Worm (Caenorhabditis elegans) whole organism, L1 larva: ENCODE measurements around the gene C34C6.10.
A peak's percentile ranks its signal among the peaks of the same experiment; 100 is the strongest.

Experiments used
- C34B4.2 ChIP-seq: sonication (generic microtip); optimal IDR thresholded peaks from 2 replicates; lab custom pipeline; 2017; ENCODE audit warnings: mild to moderate bottlenecking, missing genetic modification characterization, missing compliant biosample characterization
- F16B12.6 ChIP-seq: fragments of 150-350 bp; optimal IDR thresholded peaks from 2 replicates; lab custom pipeline; 2014; ENCODE audit warnings: missing biosample characterization, missing genetic modification characterization
- Y116A8C.19 ChIP-seq: sonication (generic microtip); optimal IDR thresholded peaks from 2 replicates; lab custom pipeline; 2016; ENCODE audit warnings: missing compliant biosample characterization, missing genetic modification characterization, borderline replicate concordance
- blmp-1 ChIP-seq: fragments of 150-350 bp; optimal IDR thresholded peaks from 2 replicates; lab custom pipeline; 2014; ENCODE audit warnings: missing biosample characterization, missing genetic modification characterization
- ceh-63 ChIP-seq: fragments of 200-800 bp; sonication (Bioruptor generic); optimal IDR thresholded peaks from 2 replicates; lab custom pipeline; 2018; ENCODE audit warnings: mild to moderate bottlenecking, missing genetic modification characterization, missing compliant biosample characterization
- ceh-8 ChIP-seq: fragments of 200-800 bp; sonication (Bioruptor generic); optimal IDR thresholded peaks from 2 replicates; lab custom pipeline; 2018; ENCODE audit warnings: mild to moderate bottlenecking, missing genetic modification characterization, moderate library complexity, missing compliant biosample characterization
- ceh-88 ChIP-seq: fragments of 200-800 bp; sonication (Bioruptor generic); IDR thresholded peaks from 2 replicates; pipeline ENCODE4 v1.3.6; 2022; ENCODE audit warnings: missing genetic modification characterization, missing compliant biosample characterization
- efl-1 ChIP-seq, 4 experiments: fragments of 150-350 bp; optimal IDR thresholded peaks in 3 of 4; peaks in 1 of 4; 1 replicate in 1 of 4; 2 replicates in 3 of 4; lab custom pipeline; 2014; ENCODE audit warnings: missing biosample characterization in 2 of 4, missing genetic modification characterization in 2 of 4, missing genetic modification reagents in 2 of 4
- efl-3 ChIP-seq: fragments of 200-800 bp; sonication (Bioruptor generic); optimal IDR thresholded peaks from 2 replicates; lab custom pipeline; 2018; ENCODE audit warnings: mild to moderate bottlenecking, missing genetic modification characterization, missing compliant biosample characterization
- egl-27 ChIP-seq, 2 experiments: fragments of 150-350 bp in 1 of 2; sonication (generic microtip); optimal IDR thresholded peaks; 3 replicates each; lab custom pipeline; 2017 to 2018; ENCODE audit warnings: missing biosample characterization in 2 of 2, missing genetic modification characterization in 2 of 2, missing genetic modification reagents in 2 of 2
- elt-3 ChIP-seq, 6 experiments: fragments of 150-350 bp in 1 of 6; sonication (generic microtip); optimal IDR thresholded peaks; 2 replicates each; lab custom pipeline; 2017 to 2018; ENCODE audit warnings: missing biosample characterization in 6 of 6, missing genetic modification characterization in 6 of 6, inconsistent platforms in 1 of 6
- ets-5 ChIP-seq: fragments of 200-800 bp; sonication (Bioruptor generic); IDR thresholded peaks from 2 replicates; pipeline ENCODE4 v1.3.6; 2022; ENCODE audit warnings: missing genetic modification characterization, missing compliant biosample characterization
- fkh-4 ChIP-seq: sonication (generic microtip); optimal IDR thresholded peaks from 2 replicates; lab custom pipeline; 2016; ENCODE audit warnings: missing compliant biosample characterization, missing genetic modification characterization, borderline replicate concordance
- fkh-8 ChIP-seq: sonication (generic microtip); optimal IDR thresholded peaks from 2 replicates; lab custom pipeline; 2016; ENCODE audit warnings: mild to moderate bottlenecking, missing genetic modification characterization, missing compliant biosample characterization
- grh-1 ChIP-seq: fragments of 200-800 bp; sonication (Bioruptor generic); IDR thresholded peaks from 2 replicates; pipeline ENCODE4 v1.3.6; 2022; ENCODE audit warnings: missing genetic modification reagents, missing genetic modification characterization, missing compliant biosample characterization
- hlh-17 ChIP-seq: fragments of 200-800 bp; sonication (Bioruptor generic); optimal IDR thresholded peaks from 2 replicates; lab custom pipeline; 2018; ENCODE audit warnings: missing genetic modification characterization, mild to moderate bottlenecking, missing compliant biosample characterization, moderate library complexity, borderline replicate concordance
- hpl-2 ChIP-seq: fragments of 150-350 bp; optimal IDR thresholded peaks from 2 replicates; lab custom pipeline; 2014; ENCODE audit warnings: missing biosample characterization, missing genetic modification reagents, missing genetic modification characterization
- isw-1 ChIP-seq: fragments of 200-800 bp; sonication (Bioruptor generic); IDR thresholded peaks from 2 replicates; pipeline ENCODE4 v1.3.6; 2022; ENCODE audit warnings: missing genetic modification characterization, missing compliant biosample characterization
- jun-1 ChIP-seq: fragments of 150-350 bp; optimal IDR thresholded peaks from 2 replicates; lab custom pipeline; 2014; ENCODE audit warnings: missing biosample characterization, missing genetic modification reagents, missing genetic modification characterization
- lin-14 ChIP-seq: fragments of 200-800 bp; sonication (Bioruptor generic); optimal IDR thresholded peaks from 2 replicates; lab custom pipeline; 2018; ENCODE audit warnings: mild to moderate bottlenecking, missing genetic modification characterization, moderate library complexity, missing compliant biosample characterization
- lin-35 ChIP-seq, 2 experiments: fragments of 150-350 bp; optimal IDR thresholded peaks; 2 replicates each; lab custom pipeline; 2014; ENCODE audit warnings: missing biosample characterization in 2 of 2, missing genetic modification characterization in 2 of 2, missing genetic modification reagents in 2 of 2
- lin-39 ChIP-seq: fragments of 150-350 bp; optimal IDR thresholded peaks from 2 replicates; lab custom pipeline; 2014; ENCODE audit warnings: missing biosample characterization, missing genetic modification reagents, missing genetic modification characterization
- mef-2 ChIP-seq: fragments of 150-350 bp; optimal IDR thresholded peaks from 2 replicates; lab custom pipeline; 2014; ENCODE audit warnings: missing biosample characterization, missing genetic modification characterization
- mep-1 ChIP-seq: fragments of 150-350 bp; optimal IDR thresholded peaks from 2 replicates; lab custom pipeline; 2014; ENCODE audit warnings: missing biosample characterization, missing genetic modification characterization
- nhr-11 ChIP-seq: fragments of 150-350 bp; optimal IDR thresholded peaks from 2 replicates; lab custom pipeline; 2014; ENCODE audit warnings: missing biosample characterization, missing genetic modification characterization
- nhr-12 ChIP-seq: sonication (generic microtip); optimal IDR thresholded peaks from 2 replicates; lab custom pipeline; 2017; ENCODE audit warnings: missing biosample characterization, missing genetic modification characterization
- nhr-19 ChIP-seq: fragments of 200-800 bp; sonication (Bioruptor generic); conservative IDR thresholded peaks from 2 replicates; pipeline ENCODE4 v1.3.6; 2022; ENCODE audit warnings: missing genetic modification characterization, missing compliant biosample characterization
- nhr-20 ChIP-seq: sonication (generic microtip); optimal IDR thresholded peaks from 2 replicates; lab custom pipeline; 2016; ENCODE audit warnings: mild to moderate bottlenecking, missing genetic modification characterization, missing compliant biosample characterization
- nhr-237 ChIP-seq: fragments of 150-350 bp; optimal IDR thresholded peaks from 2 replicates; lab custom pipeline; 2014; ENCODE audit warnings: missing biosample characterization, missing genetic modification characterization
- nhr-47 ChIP-seq: sonication (generic microtip); optimal IDR thresholded peaks from 2 replicates; lab custom pipeline; 2016; ENCODE audit warnings: mild to moderate bottlenecking, missing genetic modification characterization, moderate library complexity, missing compliant biosample characterization
- nhr-71 ChIP-seq: sonication (generic microtip); optimal IDR thresholded peaks from 2 replicates; lab custom pipeline; 2016; ENCODE audit warnings: mild to moderate bottlenecking, missing genetic modification characterization, moderate library complexity, missing compliant biosample characterization
- nhr-76 ChIP-seq: sonication (generic microtip); optimal IDR thresholded peaks from 2 replicates; lab custom pipeline; 2017; ENCODE audit warnings: missing biosample characterization, missing genetic modification characterization
- nhr-77 ChIP-seq: fragments of 150-350 bp; optimal IDR thresholded peaks from 2 replicates; lab custom pipeline; 2014; ENCODE audit warnings: missing biosample characterization, missing genetic modification characterization
- pqm-1 ChIP-seq: sonication (generic microtip); optimal IDR thresholded peaks from 3 replicates; lab custom pipeline; 2017; ENCODE audit warnings: missing biosample characterization, missing genetic modification characterization
- skn-1 ChIP-seq: fragments of 150-350 bp; optimal IDR thresholded peaks from 2 replicates; lab custom pipeline; 2014; ENCODE audit warnings: missing biosample characterization, missing genetic modification characterization
- snu-23 ChIP-seq: sonication (generic microtip); optimal IDR thresholded peaks from 2 replicates; lab custom pipeline; 2016; ENCODE audit warnings: missing genetic modification characterization, missing compliant biosample characterization
- sox-4 ChIP-seq: sonication (generic microtip); optimal IDR thresholded peaks from 2 replicates; lab custom pipeline; 2016; ENCODE audit warnings: missing genetic modification characterization, missing compliant biosample characterization
- sptf-1 ChIP-seq: fragments of 150-350 bp; optimal IDR thresholded peaks from 2 replicates; lab custom pipeline; 2014; ENCODE audit warnings: missing biosample characterization, missing genetic modification characterization
- unc-62 ChIP-seq: fragments of 150-350 bp; optimal IDR thresholded peaks from 2 replicates; lab custom pipeline; 2014; ENCODE audit warnings: missing biosample characterization, missing genetic modification reagents, missing genetic modification characterization
- unc-98 ChIP-seq: fragments of 200-800 bp; sonication (Bioruptor generic); IDR thresholded peaks from 2 replicates; pipeline ENCODE4 v1.3.6; 2022; ENCODE audit warnings: missing genetic modification characterization, missing compliant biosample characterization
- vab-15 ChIP-seq: sonication (generic microtip); optimal IDR thresholded peaks from 2 replicates; lab custom pipeline; 2017; ENCODE audit warnings: missing genotype, mild to moderate bottlenecking, missing genetic modification characterization, missing compliant biosample characterization
- xbp-1 ChIP-seq: sonication (generic microtip); optimal IDR thresholded peaks from 2 replicates; lab custom pipeline; 2016; ENCODE audit warnings: missing genetic modification characterization, missing compliant biosample characterization
- ztf-11 ChIP-seq, 2 experiments: sonication (generic microtip); optimal IDR thresholded peaks; 2 replicates each; lab custom pipeline; 2016 to 2017; ENCODE audit warnings: missing genetic modification characterization in 2 of 2, missing biosample characterization in 1 of 2, missing compliant biosample characterization in 1 of 2

The C34C6.10 gene

DNA sequence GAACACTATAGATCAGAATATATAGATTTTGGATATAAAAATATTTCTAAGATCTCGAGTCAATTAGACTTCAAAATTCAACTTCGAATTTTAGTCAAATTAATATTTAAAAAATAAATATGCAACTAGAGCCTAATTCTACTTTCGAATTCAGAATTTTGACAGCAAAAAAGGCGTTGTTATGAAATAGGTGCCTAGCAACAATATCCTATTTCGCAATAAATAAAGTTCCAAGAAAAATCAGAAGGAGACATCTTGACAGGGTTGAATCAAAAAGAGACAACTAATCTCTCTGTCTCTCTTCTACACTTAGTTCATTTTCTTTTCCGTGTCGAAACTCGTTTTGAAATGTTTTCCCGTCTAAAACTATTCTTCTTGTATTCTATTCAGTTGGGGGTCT is 20.3 kb downstream of the C34C6.10 start (continued):
- TF ChIP-seq sox-4 (tag; lab: Kevin White, UChicago) = no peak
- TF ChIP-seq nhr-237 = no peak
- TF ChIP-seq lin-14 (GFP tag; lab: Kevin White, UChicago) = peak; percentile 41
- TF ChIP-seq nhr-11 (tag; lab: Kevin White, UChicago) = no peak
- TF ChIP-seq F16B12.6 (tag; lab: Kevin White, UChicago) = no peak
- TF ChIP-seq grh-1 (GFP tag; lab: Robert Waterston, UW) = no peak
- no peak for TF ChIP-seq lin-39 (tag; lab: Kevin White, UChicago)
- TF ChIP-seq skn-1 (tag; lab: Kevin White, UChicago) = peak; percentile 59
- no peak for TF ChIP-seq nhr-47 (tag; lab: Kevin White, UChicago)
- TF ChIP-seq isw-1 (GFP tag; lab: Robert Waterston, UW) = no peak
- no peak for TF ChIP-seq nhr-77 (tag; lab: Kevin White, UChicago)
- TF ChIP-seq ceh-88 (GFP tag; lab: Robert Waterston, UW) = no peak
- no peak for TF ChIP-seq hpl-2 (GFP tag; lab: Kevin White, UChicago)
- peak; percentile 2 for TF ChIP-seq nhr-71 (tag; lab: Kevin White, UChicago)
- no peak for TF ChIP-seq egl-27 (tag; optimal IDR thresholded peaks at IDR 0.05; lab: Kevin White, UChicago)
- TF ChIP-seq, all 84 proteins: peak for 6

DNA sequence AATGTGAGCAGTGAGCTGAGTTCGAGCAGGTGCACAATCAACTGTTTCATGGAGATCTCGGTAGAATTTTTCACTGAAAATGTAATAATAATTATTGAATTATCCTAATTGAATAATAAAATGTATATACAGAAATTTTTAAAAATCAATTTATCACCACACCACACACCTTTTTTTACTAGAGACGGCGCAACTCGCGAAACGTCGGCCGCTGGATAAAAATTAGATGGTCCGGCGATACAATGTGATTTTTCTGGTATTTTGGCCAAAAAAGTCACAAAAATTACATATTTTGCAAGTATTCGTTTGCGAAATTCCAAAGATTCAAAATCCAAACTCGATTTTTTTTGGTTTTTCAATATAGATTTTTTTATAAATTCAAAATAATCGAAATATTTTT is 24.8 kb downstream of the C34C6.10 start:
- no peak for TF ChIP-seq efl-1 (optimal IDR thresholded peaks at IDR 0.05; lab: Kevin White, UChicago)
- peak in 1 of 2 experiments; percentile 79 for TF ChIP-seq efl-1 (GFP tag; optimal IDR thresholded peaks at IDR 0.05 in 1 of 2; lab: Kevin White, UChicago)
- TF ChIP-seq C34B4.2 = no peak
- TF ChIP-seq, all 84 proteins: peak for 1

DNA sequence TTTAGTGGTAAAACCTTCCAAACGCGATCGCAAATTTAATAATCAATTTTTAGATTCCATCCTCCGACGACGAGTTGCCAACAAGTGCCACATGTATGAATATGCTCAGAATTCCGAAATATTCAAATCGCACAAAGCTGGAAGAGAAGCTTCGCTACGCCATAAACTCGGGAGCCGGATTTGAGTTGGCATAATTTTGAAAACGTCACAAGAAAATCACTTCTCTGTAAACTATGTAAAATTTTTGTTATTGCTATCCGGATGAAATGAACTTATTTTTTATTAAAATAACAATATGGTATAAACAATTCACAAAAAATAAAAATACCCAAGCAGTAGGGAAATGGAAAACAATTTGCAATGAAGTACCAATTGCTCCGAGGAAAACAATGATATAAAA is 26.8 kb downstream of the C34C6.10 start:
- TF ChIP-seq efl-1 (optimal IDR thresholded peaks at IDR 0.05; lab: Kevin White, UChicago) (no peak), efl-1 (GFP tag; optimal IDR thresholded peaks at IDR 0.05 in 1 of 2; lab: Kevin White, UChicago) (peak in 1 of 2 experiments; percentile 74), nhr-19 (GFP tag; lab: Robert Waterston, UW) (no peak)

DNA sequence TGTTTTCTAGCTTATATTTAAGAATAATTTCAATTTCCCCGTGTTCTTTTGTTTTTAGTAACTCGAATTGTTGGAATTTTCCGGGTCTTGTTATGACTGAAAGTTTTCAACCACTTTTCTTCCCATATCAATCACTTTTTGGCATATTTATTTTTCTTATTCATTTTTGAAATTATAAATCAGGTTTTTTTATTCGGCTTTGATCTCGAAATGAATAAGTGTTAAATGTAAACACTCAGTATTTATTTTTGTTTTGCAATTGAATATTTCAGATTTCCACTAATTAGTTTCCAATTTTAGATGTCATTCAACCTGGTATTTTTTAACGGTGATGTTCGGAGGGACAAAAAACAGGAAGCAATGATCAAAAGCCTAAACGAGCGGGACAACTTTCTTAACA is 31.1 kb downstream of the C34C6.10 start, which contains the start of gene etc-1:
TSS of gene etc-1 (plus strand) at position 301 of the 400 bp plus-strand sequence.
- TF ChIP-seq egl-27 (tag; optimal IDR thresholded peaks at IDR 0.05; lab: Kevin White, UChicago) (no peak), mep-1 (no peak), ceh-88 (GFP tag; lab: Robert Waterston, UW) (no peak), vab-15 (tag; lab: Kevin White, UChicago) (no peak), ceh-8 (GFP tag; lab: Kevin White, UChicago) (no peak), mef-2 (tag; lab: Kevin White, UChicago) (no peak), hlh-17 (GFP tag; lab: Kevin White, UChicago) (no peak), lin-35 (GFP tag; optimal IDR thresholded peaks at IDR 0.05; lab: Kevin White, UChicago) (no peak), ceh-63 (GFP tag; lab: Kevin White, UChicago) (no peak), xbp-1 (tag; lab: Kevin White, UChicago) (no peak)

DNA sequence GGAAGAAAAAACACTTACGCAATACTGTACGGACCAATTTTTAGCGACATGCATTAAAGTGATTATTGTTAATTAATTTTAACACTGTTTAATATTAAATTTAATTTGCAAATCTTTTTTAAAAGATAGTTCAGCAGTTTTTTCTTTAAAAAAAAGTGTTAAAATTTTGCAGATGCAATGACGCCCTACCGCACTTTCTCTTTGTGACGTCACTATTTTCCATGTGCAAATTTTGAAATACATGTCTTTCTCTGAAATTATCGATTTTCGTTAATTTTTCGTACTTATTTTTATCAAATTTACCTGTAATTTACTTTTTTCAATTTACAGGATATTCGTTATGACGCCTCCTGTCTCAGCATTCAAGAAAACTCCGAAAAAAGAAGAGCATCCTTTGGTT is 34.1 kb downstream of the C34C6.10 start, which contains the start of the genes piga-1 and eif-2Bepsilon:
TSS of gene piga-1 (minus strand) at position 174 of the 400 bp plus-strand sequence.
TSS of gene eif-2Bepsilon (plus strand) at position 331 of the 400 bp plus-strand sequence.
- TF ChIP-seq pqm-1 (tag; lab: Kevin White, UChicago) = no peak
- no peak for TF ChIP-seq sptf-1 (tag; lab: Kevin White, UChicago)
- no peak for TF ChIP-seq unc-98 (GFP tag; lab: Robert Waterston, UW)
- no peak for TF ChIP-seq C34B4.2
- TF ChIP-seq fkh-4 (tag; lab: Kevin White, UChicago) = no peak
- no peak for TF ChIP-seq elt-3 (tag; optimal IDR thresholded peaks at IDR 0.05; lab: Kevin White, UChicago)
- TF ChIP-seq ztf-11 (tag; optimal IDR thresholded peaks at IDR 0.05; lab: Kevin White, UChicago) = no peak
- TF ChIP-seq F16B12.6 (tag; lab: Kevin White, UChicago) = peak; percentile 32
- no peak for TF ChIP-seq grh-1 (GFP tag; lab: Robert Waterston, UW)
- no peak for TF ChIP-seq nhr-12 (tag; lab: Kevin White, UChicago)
- TF ChIP-seq jun-1 = no peak
- peak; percentile 33 for TF ChIP-seq nhr-20
- no peak for TF ChIP-seq ceh-88 (GFP tag; lab: Robert Waterston, UW)
- TF ChIP-seq unc-62 = no peak
- TF ChIP-seq blmp-1 (tag; lab: Kevin White, UChicago) = no peak
- no peak for TF ChIP-seq nhr-77 (tag; lab: Kevin White, UChicago)
- TF ChIP-seq lin-35 (GFP tag; optimal IDR thresholded peaks at IDR 0.05; lab: Kevin White, UChicago) = peak; percentile 47 to 55
- TF ChIP-seq nhr-76 = no peak
- peak; percentile 63 for TF ChIP-seq lin-14 (GFP tag; lab: Kevin White, UChicago)
- no peak for TF ChIP-seq snu-23
- TF ChIP-seq fkh-8 (tag; lab: Kevin White, UChicago) = no peak
- peak; percentile 59 for TF ChIP-seq skn-1 (tag; lab: Kevin White, UChicago)
- TF ChIP-seq efl-3 (GFP tag; lab: Kevin White, UChicago) = no peak
- TF ChIP-seq Y116A8C.19 (tag; lab: Kevin White, UChicago) = no peak
- no peak for TF ChIP-seq ets-5 (GFP tag; lab: Robert Waterston, UW)
